Fruit fly (Drosophila melanogaster): ENCODE data around the gene CG31523.

CG31523 gene

DNA sequence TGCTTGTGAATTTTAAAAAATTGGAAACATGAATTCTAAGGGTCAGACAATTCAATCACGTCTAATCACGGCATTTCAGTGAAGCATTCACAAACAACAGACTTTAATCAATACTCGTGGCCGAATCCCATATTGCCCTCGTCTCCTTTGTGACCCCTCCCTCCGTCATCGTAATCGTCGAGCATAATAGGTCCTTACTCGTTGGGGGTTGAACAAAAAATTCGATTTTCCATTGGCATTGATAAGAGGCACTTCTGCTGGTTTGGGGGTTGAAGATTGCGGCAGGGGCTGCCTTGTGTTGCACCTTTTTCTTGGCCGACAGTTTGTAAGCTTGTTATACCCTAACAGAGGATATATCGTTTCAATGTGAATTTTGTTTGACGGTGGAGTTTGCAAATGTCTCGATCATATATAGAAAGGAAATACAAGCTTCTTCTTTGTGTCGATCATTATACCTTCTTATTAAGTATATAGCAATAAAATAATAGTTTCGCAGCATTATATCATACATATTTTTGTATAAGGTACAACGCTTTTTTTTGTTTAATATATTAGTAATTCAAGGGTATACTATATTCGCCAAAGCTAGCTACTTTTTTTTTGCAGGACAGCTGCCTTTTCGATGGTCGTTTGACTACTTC lies 45.3 kb upstream of the CG31523 start:
- TF ChIP-seq abd-A (tag; optimal IDR thresholded peaks at IDR 0.05) (no peak), CG2120 (GFP tag; optimal IDR thresholded peaks at IDR 0.05) (no peak), onecut (GFP tag; IDR thresholded peaks at IDR 0.05) (peak; percentile 92), gem (tag; optimal IDR thresholded peaks at IDR 0.05) (peak; percentile 20), CG6813 (GFP tag; optimal IDR thresholded peaks at IDR 0.05) (no peak), D19A (tag; optimal IDR thresholded peaks at IDR 0.05) (peak; percentile 97), HmgZ (tag; optimal IDR thresholded peaks at IDR 0.05) (no peak), CG13894 (tag; optimal IDR thresholded peaks at IDR 0.05) (peak; percentile 38), CG17385 (GFP tag; optimal IDR thresholded peaks at IDR 0.05) (peak; percentile 11), Sox100B (GFP tag; optimal IDR thresholded peaks at IDR 0.05) (peak; percentile 16), pros (GFP tag; optimal IDR thresholded peaks at IDR 0.05) (peak; percentile 92), sens (GFP tag) (peak; percentile 37), CG2199 (GFP tag; IDR thresholded peaks at IDR 0.05) (peak; percentile 63; the same call in 1 of the 3 replicates), dmrt99B (tag; optimal IDR thresholded peaks at IDR 0.05) (peak; percentile 6)

DNA sequence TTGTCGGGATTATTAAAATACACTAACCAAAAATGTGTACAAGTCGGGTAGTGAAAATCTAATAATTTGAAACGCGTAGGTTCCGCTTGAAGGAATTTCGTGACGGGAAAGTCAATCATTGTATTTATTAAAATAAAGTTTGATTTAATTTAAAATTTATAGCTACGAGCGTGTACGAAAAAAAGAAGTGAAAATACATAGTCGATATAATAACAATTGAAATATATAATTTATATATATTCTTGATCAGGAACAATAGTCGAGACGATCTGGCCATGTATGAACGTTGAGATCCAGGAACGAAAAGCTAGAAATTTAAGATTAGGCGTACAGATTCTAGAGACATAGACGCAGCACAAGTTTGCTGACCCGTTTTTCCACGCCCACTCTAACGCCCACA lies 27.3 kb upstream of the CG31523 start, which contains the start of gene CG34425:
Gene CG34425, minus strand, starts transcription at position 101 of the 400 bp plus-strand sequence.
- TF ChIP-seq Nf-YB (GFP tag; optimal IDR thresholded peaks at IDR 0.05) = no peak
- TF ChIP-seq Taf1 (GFP tag; IDR thresholded peaks at IDR 0.05) = no peak
- TF ChIP-seq B-H2 (GFP tag; optimal IDR thresholded peaks at IDR 0.05) = no peak
- no peak for TF ChIP-seq CG6791 (GFP tag; IDR thresholded peaks at IDR 0.05; ENCODE audit: partially characterized antibody)
- no peak for TF ChIP-seq zen (tag; optimal IDR thresholded peaks at IDR 0.05)
- no peak for TF ChIP-seq Fer1 (GFP tag; optimal IDR thresholded peaks at IDR 0.05)
- TF ChIP-seq CG9817 (tag; optimal IDR thresholded peaks at IDR 0.05) = no peak
- no peak for TF ChIP-seq CG31388 (GFP tag; optimal IDR thresholded peaks at IDR 0.05)
- TF ChIP-seq CG3726 (GFP tag; IDR thresholded peaks at IDR 0.05) = no peak
- no peak for TF ChIP-seq tx (GFP tag; optimal IDR thresholded peaks at IDR 0.05)
- no peak for TF ChIP-seq CG18764 (GFP tag; optimal IDR thresholded peaks at IDR 0.05)
- no peak for TF ChIP-seq gsb-n (tag; optimal IDR thresholded peaks at IDR 0.05)
- TF ChIP-seq CG13287 (GFP tag; IDR thresholded peaks at IDR 0.05; ENCODE audit: partially characterized antibody) = no peak
- TF ChIP-seq ro (GFP tag; IDR thresholded peaks at IDR 0.05) = no peak
- no peak for TF ChIP-seq pho (GFP tag; optimal IDR thresholded peaks at IDR 0.05)
- no peak for TF ChIP-seq CG2202 (tag; optimal IDR thresholded peaks at IDR 0.05)
- TF ChIP-seq Chrac-16 (GFP tag; optimal IDR thresholded peaks at IDR 0.05) = no peak
- TF ChIP-seq HLHmδ (GFP tag; optimal IDR thresholded peaks at IDR 0.05) = no peak

DNA sequence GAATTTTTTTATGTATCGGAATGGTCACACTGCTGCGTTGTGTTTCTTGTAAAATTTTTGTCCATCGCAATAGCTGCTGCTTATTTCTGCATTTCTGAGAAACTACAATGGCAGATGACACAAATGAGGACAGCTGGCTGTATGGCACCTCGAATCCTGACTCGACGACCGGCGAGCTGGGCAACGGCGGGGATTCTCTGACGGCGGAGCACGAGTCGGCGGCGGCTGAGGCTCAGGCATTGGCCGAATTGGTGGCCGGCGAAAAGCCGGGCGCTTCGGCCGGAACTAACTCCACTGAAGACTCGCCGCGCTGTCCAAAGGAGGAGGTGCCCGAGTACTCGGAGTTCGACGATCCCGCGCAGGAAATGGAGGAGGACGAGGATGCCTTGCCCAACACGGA lies 6.0 kb upstream of the CG31523 start, which contains the start of gene Fip1:
Gene Fip1, plus strand, starts transcription at position 10 of the 400 bp plus-strand sequence.
- no peak for TF ChIP-seq Chrac-16 (GFP tag; optimal IDR thresholded peaks at IDR 0.05)
- TF ChIP-seq ci (GFP tag; IDR thresholded peaks at IDR 0.05) = no peak
- TF ChIP-seq MESR4 (GFP tag; optimal IDR thresholded peaks at IDR 0.05) = peak; percentile 77
- TF ChIP-seq CG15073 (GFP tag; optimal IDR thresholded peaks at IDR 0.05) = no peak
- 0 out of 3 replicates have a peak, but pooled peaks have one; percentile 10 for TF ChIP-seq CG16813 (GFP tag; IDR thresholded peaks at IDR 0.05; ENCODE audit: partially characterized antibody)
- TF ChIP-seq nom (GFP tag; optimal IDR thresholded peaks at IDR 0.05) = no peak
- no peak for TF ChIP-seq CG13775 (GFP tag; optimal IDR thresholded peaks at IDR 0.05)
- peak; percentile 32; the same call in 1 of the 2 replicates for TF ChIP-seq Bgb (GFP tag; IDR thresholded peaks at IDR 0.05; ENCODE audit: partially characterized antibody)
- TF ChIP-seq CG7786 (GFP tag; optimal IDR thresholded peaks at IDR 0.05) = no peak
- no peak for TF ChIP-seq CG11093 (GFP tag; IDR thresholded peaks at IDR 0.05)
- TF ChIP-seq Sin3A (optimal IDR thresholded peaks at IDR 0.05) = peak; percentile 2
- no peak for TF ChIP-seq dati (GFP tag; IDR thresholded peaks at IDR 0.05)
- no peak for TF ChIP-seq rib (GFP tag; IDR thresholded peaks at IDR 0.05)
- TF ChIP-seq CG6272 (GFP tag; IDR thresholded peaks at IDR 0.05) = no peak
- no peak for TF ChIP-seq NfI (GFP tag; optimal IDR thresholded peaks at IDR 0.05)
- TF ChIP-seq CG6689 (GFP tag; IDR thresholded peaks at IDR 0.05) = no peak
- TF ChIP-seq CG17829 (tag; optimal IDR thresholded peaks at IDR 0.05) = no peak
- TF ChIP-seq trh (GFP tag; optimal IDR thresholded peaks at IDR 0.05) = no peak
- no peak for TF ChIP-seq Myb (GFP tag; optimal IDR thresholded peaks at IDR 0.05)
